Fruit fly (Drosophila melanogaster) whole organism, embryonic: ENCODE results near the gene CG13258.

Experiments used
- Antp ChIP-seq: fragments of 200-800 bp; sonication (Bioruptor generic); optimal IDR thresholded peaks from 3 replicates; lab custom pipeline; 2016; ENCODE audit warnings: missing biosample characterization, missing genetic modification characterization
- B-H2 ChIP-seq: fragments of 200-800 bp; sonication (Bioruptor generic); optimal IDR thresholded peaks from 2 replicates; lab custom pipeline; 2018; ENCODE audit warnings: missing biosample characterization, mild to moderate bottlenecking, missing genetic modification characterization
- Blimp-1 ChIP-seq: fragments of 200-800 bp; sonication (Bioruptor generic); optimal IDR thresholded peaks from 3 replicates; lab custom pipeline; 2018; ENCODE audit warnings: missing biosample characterization, missing genetic modification characterization, mild to moderate bottlenecking, moderate library complexity, missing genetic modification reagents
- CG1024 ChIP-seq: fragments of 200-800 bp; sonication (Bioruptor generic); IDR thresholded peaks from 2 replicates; pipeline ENCODE4 v1.3.6; 2022; ENCODE audit warnings: missing biosample characterization, missing genetic modification characterization
- CG10267 ChIP-seq: fragments of 200-800 bp; sonication (Bioruptor generic); optimal IDR thresholded peaks from 2 replicates; lab custom pipeline; 2018; ENCODE audit warnings: missing biosample characterization, mild to moderate bottlenecking, missing genetic modification characterization, moderate library complexity
- CG11093 ChIP-seq: fragments of 200-800 bp; sonication (Bioruptor generic); IDR thresholded peaks from 3 replicates; pipeline ENCODE4 v1.3.6; 2022; ENCODE audit warnings: missing biosample characterization, missing genetic modification characterization
- CG11504 ChIP-seq: fragments of 200-800 bp; sonication (Bioruptor generic); optimal IDR thresholded peaks from 3 replicates; lab custom pipeline; 2019; ENCODE audit warnings: missing biosample characterization, mild to moderate bottlenecking, missing genetic modification characterization, moderate library complexity
- CG15696 ChIP-seq: fragments of 200-800 bp; sonication (Bioruptor generic); optimal IDR thresholded peaks from 2 replicates; lab custom pipeline; 2019; ENCODE audit warnings: missing biosample characterization, mild to moderate bottlenecking, missing genetic modification characterization, moderate library complexity
- CG1602 ChIP-seq: fragments of 200-800 bp; sonication (Bioruptor generic); optimal IDR thresholded peaks from 3 replicates; lab custom pipeline; 2016; ENCODE audit warnings: missing biosample characterization, missing genetic modification characterization
- CG16863 ChIP-seq: fragments of 200-800 bp; sonication (Bioruptor generic); optimal IDR thresholded peaks from 3 replicates; lab custom pipeline; 2016; ENCODE audit warnings: missing biosample characterization, missing genetic modification characterization
- CG18262 ChIP-seq: fragments of 200-800 bp; optimal IDR thresholded peaks from 3 replicates; lab custom pipeline; 2019; ENCODE audit warnings: missing biosample characterization, mild to moderate bottlenecking, missing genetic modification characterization, moderate library complexity
- CG2129 ChIP-seq: fragments of 200-800 bp; sonication (Bioruptor generic); IDR thresholded peaks from 2 replicates; pipeline ENCODE4 v1.3.6; 2022; ENCODE audit warnings: missing biosample characterization, missing genetic modification characterization; ENCODE audit not compliant: partially characterized antibody
- CG4328 ChIP-seq: fragments of 200-800 bp; sonication (Bioruptor generic); optimal IDR thresholded peaks from 3 replicates; lab custom pipeline; 2017; ENCODE audit warnings: missing biosample characterization, missing genetic modification reagents, missing genetic modification characterization
- CG4730 ChIP-seq: fragments of 200-800 bp; sonication (Bioruptor generic); IDR thresholded peaks from 2 replicates; pipeline ENCODE4 v1.3.6; 2022; ENCODE audit warnings: missing biosample characterization, missing genetic modification characterization
- CG7839 ChIP-seq: fragments of 200-800 bp; sonication (Bioruptor generic); optimal IDR thresholded peaks from 3 replicates; lab custom pipeline; 2018; ENCODE audit warnings: missing biosample characterization, mild to moderate bottlenecking, missing genetic modification characterization, moderate library complexity
- CG7928 ChIP-seq: fragments of 200-800 bp; sonication (Bioruptor generic); optimal IDR thresholded peaks from 2 replicates; lab custom pipeline; 2017; ENCODE audit warnings: missing biosample characterization, mild to moderate bottlenecking, missing genetic modification characterization
- CG8359 ChIP-seq: fragments of 200-800 bp; sonication (Bioruptor generic); optimal IDR thresholded peaks from 2 replicates; lab custom pipeline; 2017; ENCODE audit warnings: missing biosample characterization, mild to moderate bottlenecking, missing genetic modification characterization, borderline replicate concordance
- CG8924 ChIP-seq: fragments of 200-800 bp; optimal IDR thresholded peaks from 3 replicates; lab custom pipeline; 2019; ENCODE audit warnings: missing biosample characterization, mild to moderate bottlenecking, missing genetic modification characterization, moderate library complexity
- CoRest ChIP-seq: fragments of 200-800 bp; sonication (Bioruptor generic); optimal IDR thresholded peaks from 3 replicates; lab custom pipeline; 2018; ENCODE audit warnings: missing biosample characterization, mild to moderate bottlenecking, missing genetic modification characterization, moderate library complexity
- Fer2 ChIP-seq: fragments of 200-800 bp; sonication (Bioruptor generic); optimal IDR thresholded peaks from 2 replicates; lab custom pipeline; 2018; ENCODE audit warnings: missing biosample characterization, mild to moderate bottlenecking, missing genetic modification characterization, moderate library complexity
- H2.0 ChIP-seq: fragments of 200-800 bp; sonication (Bioruptor generic); IDR thresholded peaks from 2 replicates; pipeline ENCODE4 v1.3.6; 2022; ENCODE audit warnings: missing biosample characterization, missing genetic modification characterization
- HLHmδ ChIP-seq: fragments of 200-800 bp; sonication (Bioruptor generic); optimal IDR thresholded peaks from 2 replicates; lab custom pipeline; 2018; ENCODE audit warnings: missing biosample characterization, mild to moderate bottlenecking, missing genetic modification characterization, moderate library complexity
- Med ChIP-seq: fragments of 200-800 bp; sonication (Bioruptor generic); peaks from one replicate; lab custom pipeline; 2016; ENCODE audit warnings: missing biosample characterization, missing genetic modification characterization, mild to moderate bottlenecking, inconsistent platforms, moderate library complexity
- Ravus ChIP-seq: fragments of 200-800 bp; sonication (Bioruptor generic); IDR thresholded peaks from 2 replicates; pipeline ENCODE4 v1.3.6; 2022; ENCODE audit warnings: missing biosample characterization, missing genetic modification characterization
- Sox100B ChIP-seq: fragments of 200-800 bp; sonication (Bioruptor generic); optimal IDR thresholded peaks from 3 replicates; lab custom pipeline; 2018; ENCODE audit warnings: missing biosample characterization, mild to moderate bottlenecking, missing genetic modification characterization
- Sox102F ChIP-seq: fragments of 200-800 bp; sonication (Bioruptor generic); optimal IDR thresholded peaks from 2 replicates; lab custom pipeline; 2018; ENCODE audit warnings: missing biosample characterization, mild to moderate bottlenecking, missing genetic modification characterization, moderate library complexity
- Ssrp ChIP-seq: fragments of 200-800 bp; sonication (Bioruptor generic); optimal IDR thresholded peaks from 2 replicates; lab custom pipeline; 2018; ENCODE audit warnings: missing biosample characterization, mild to moderate bottlenecking, missing genetic modification characterization, moderate library complexity
- Xbp1 ChIP-seq: fragments of 200-800 bp; sonication (Bioruptor generic); optimal IDR thresholded peaks from 3 replicates; lab custom pipeline; 2016; ENCODE audit warnings: missing biosample characterization, mild to moderate bottlenecking, missing genetic modification characterization
- amos ChIP-seq: fragments of 200-800 bp; sonication (Bioruptor generic); IDR thresholded peaks from 2 replicates; pipeline ENCODE4 v1.3.6; 2022; ENCODE audit warnings: missing biosample characterization, missing genetic modification characterization; ENCODE audit not compliant: partially characterized antibody
- ci ChIP-seq: fragments of 200-800 bp; sonication (Bioruptor generic); IDR thresholded peaks from 3 replicates; pipeline ENCODE4 v1.3.6; 2022; ENCODE audit warnings: missing biosample characterization, missing genetic modification characterization
- crol ChIP-seq: fragments of 200-800 bp; sonication (Bioruptor generic); IDR thresholded peaks from 2 replicates; pipeline ENCODE4 v1.3.6; 2022; ENCODE audit warnings: missing biosample characterization, missing genetic modification characterization
- da ChIP-seq: fragments of 200-800 bp; sonication (Bioruptor generic); optimal IDR thresholded peaks from 2 replicates; lab custom pipeline; 2016; ENCODE audit warnings: missing biosample characterization, missing genetic modification characterization
- disco-r ChIP-seq: fragments of 200-800 bp; sonication (Bioruptor generic); optimal IDR thresholded peaks from 2 replicates; lab custom pipeline; 2016; ENCODE audit warnings: missing biosample characterization, missing genetic modification characterization
- exex ChIP-seq: fragments of 200-800 bp; sonication (Bioruptor generic); optimal IDR thresholded peaks from 4 replicates; lab custom pipeline; 2018; ENCODE audit warnings: missing biosample characterization, mild to moderate bottlenecking, missing genetic modification characterization, moderate library complexity
- gem ChIP-seq: fragments of 200-800 bp; sonication (Bioruptor generic); optimal IDR thresholded peaks from 2 replicates; lab custom pipeline; 2019; ENCODE audit warnings: missing biosample characterization, mild to moderate bottlenecking, missing genetic modification characterization, moderate library complexity
- lab ChIP-seq: fragments of 200-800 bp; sonication (Bioruptor generic); optimal IDR thresholded peaks from 3 replicates; lab custom pipeline; 2017; ENCODE audit warnings: missing biosample characterization, missing genetic modification characterization, mild to moderate bottlenecking, moderate library complexity, missing genetic modification reagents
- lmd ChIP-seq: fragments of 200-800 bp; sonication (Bioruptor generic); IDR thresholded peaks from 2 replicates; pipeline ENCODE4 v1.3.6; 2022; ENCODE audit warnings: missing biosample characterization, missing genetic modification characterization
- mam ChIP-seq: fragments of 200-800 bp; sonication (Bioruptor generic); optimal IDR thresholded peaks from 3 replicates; lab custom pipeline; 2016; ENCODE audit warnings: missing biosample characterization, missing genetic modification characterization
- odd ChIP-seq: fragments of 200-800 bp; sonication (Bioruptor generic); optimal IDR thresholded peaks from 2 replicates; lab custom pipeline; 2017; ENCODE audit warnings: missing biosample characterization, mild to moderate bottlenecking, missing genetic modification characterization
- pan ChIP-seq, 4 experiments: fragments of >200 bp in 3 of 4; fragments of 200-800 bp in 1 of 4; sonication (Bioruptor generic) in 1 of 4; optimal IDR thresholded peaks in 3 of 4; IDR thresholded peaks in 1 of 4; 2 replicates each; pipeline versions ENCODE4 v1.3.6 to Lab custom; 2017 to 2022; ENCODE audit warnings: missing biosample characterization in 2 of 4, missing genetic modification characterization in 2 of 4, mixed read lengths in 1 of 4
- ranshi ChIP-seq: fragments of 200-800 bp; sonication (Bioruptor generic); IDR thresholded peaks from 2 replicates; pipeline ENCODE4 v1.3.6; 2022; ENCODE audit warnings: missing biosample characterization, missing genetic modification characterization
- ro ChIP-seq: fragments of 200-800 bp; sonication (Bioruptor generic); IDR thresholded peaks from 2 replicates; pipeline ENCODE4 v1.3.6; 2022; ENCODE audit warnings: missing biosample characterization, missing genetic modification characterization
- run ChIP-seq: fragments of 200-800 bp; sonication (Bioruptor generic); optimal IDR thresholded peaks from 3 replicates; lab custom pipeline; 2018; ENCODE audit warnings: missing biosample characterization, mild to moderate bottlenecking, missing genetic modification characterization
- sens ChIP-seq: fragments of 200-800 bp; sonication (Bioruptor generic); peaks from one replicate; lab custom pipeline; 2016; ENCODE audit warnings: missing biosample characterization, missing genetic modification characterization
- tio ChIP-seq: fragments of 200-800 bp; sonication (Bioruptor generic); optimal IDR thresholded peaks from 2 replicates; lab custom pipeline; 2017; ENCODE audit warnings: missing biosample characterization, missing genetic modification characterization, inconsistent platforms
- twi ChIP-seq: fragments of 200-800 bp; optimal IDR thresholded peaks from 2 replicates; lab custom pipeline; 2019; ENCODE audit warnings: missing biosample characterization, mild to moderate bottlenecking, missing genetic modification characterization, moderate library complexity
- unpg ChIP-seq: fragments of 200-800 bp; sonication (Bioruptor generic); optimal IDR thresholded peaks from 3 replicates; lab custom pipeline; 2018; ENCODE audit warnings: missing biosample characterization, mild to moderate bottlenecking, missing genetic modification characterization, moderate library complexity
- usp ChIP-seq: fragments of >200 bp; optimal IDR thresholded peaks from 2 replicates; lab custom pipeline; 2017; ENCODE audit warnings: missing biosample characterization, missing genetic modification characterization
- zf30C ChIP-seq: fragments of 200-800 bp; sonication (Bioruptor generic); optimal IDR thresholded peaks from 3 replicates; lab custom pipeline; 2018; ENCODE audit warnings: missing biosample characterization, mild to moderate bottlenecking, missing genetic modification characterization

CG13258 gene

DNA sequence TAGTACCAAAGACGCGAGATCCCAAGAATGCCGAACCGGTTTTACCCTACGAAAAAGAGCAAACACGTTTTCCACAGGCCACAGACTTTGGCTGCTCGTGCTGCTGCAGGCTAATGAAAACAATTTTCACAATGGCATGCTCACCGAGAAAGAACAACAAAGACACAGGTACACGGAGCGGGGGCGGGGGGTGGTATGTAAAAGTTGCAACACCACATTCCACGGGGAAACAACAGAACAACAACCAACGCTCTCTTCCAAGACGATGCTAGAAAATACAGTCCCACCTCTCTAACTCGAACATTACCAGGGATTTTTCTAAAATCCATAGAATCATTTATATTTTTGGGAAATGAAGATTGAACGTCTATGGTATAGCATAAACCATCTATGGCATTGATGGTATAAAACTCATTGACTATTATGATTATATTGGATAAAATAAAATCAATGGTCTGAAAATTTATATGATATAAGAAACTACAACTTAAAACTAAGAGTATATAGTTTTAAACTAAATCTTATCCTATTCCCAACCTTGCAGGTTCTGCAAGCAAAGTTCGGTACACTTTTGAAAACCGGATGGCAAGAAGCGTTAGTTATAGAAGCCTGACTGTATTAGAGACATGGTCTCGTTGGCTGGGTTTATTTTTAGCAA, 11.3 kb downstream of the CG13258 start (continued):
- TF ChIP-seq CG11093 (GFP tag; lab: Robert Waterston, UW) (no peak), CG11504 (tag; lab: Kevin White, UChicago) (peak; percentile 16), pan (optimal IDR thresholded peaks at IDR 0.05; lab: Kevin White, UChicago) (no peak), pan (GFP tag; optimal IDR thresholded peaks at IDR 0.05 in 1 of 2, IDR thresholded peaks at IDR 0.05 in 1 of 2) (no peak), CG10267 (tag; lab: Kevin White, UChicago) (peak; percentile 8), Fer2 (no peak), disco-r (GFP tag; lab: Kevin White, UChicago) (no peak), ro (GFP tag; lab: Robert Waterston, UW) (no peak), CG15696 (tag; lab: Kevin White, UChicago) (peak; percentile 8), crol (GFP tag; lab: Robert Waterston, UW) (peak; percentile 83), sens (peak; percentile 77), CG8924 (tag; lab: Kevin White, UChicago) (peak; percentile 15), Ravus (GFP tag; lab: Robert Waterston, UW) (no peak), odd (no peak), B-H2 (GFP tag; lab: Kevin White, UChicago) (no peak), run (tag; lab: Kevin White, UChicago) (no peak), zf30C (GFP tag; lab: Kevin White, UChicago) (no peak), Antp (GFP tag; lab: Kevin White, UChicago) (no peak), lab (no peak), Xbp1 (no peak), lmd (GFP tag; lab: Robert Waterston, UW) (no peak), gem (peak; percentile 42), H2.0 (GFP tag; lab: Robert Waterston, UW) (no peak), CG4730 (GFP tag; lab: Robert Waterston, UW) (no peak), CG1024 (GFP tag; lab: Robert Waterston, UW) (no peak), unpg (no peak), CG8359 (GFP tag; lab: Kevin White, UChicago) (no peak), amos (GFP tag; lab: Robert Waterston, UW) (no peak), twi (tag; lab: Kevin White, UChicago) (peak; percentile 22), CG1602 (GFP tag; lab: Kevin White, UChicago) (no peak), CG7839 (tag; lab: Kevin White, UChicago) (peak; percentile 14), Med (peak; percentile 46), CG7928 (GFP tag; lab: Kevin White, UChicago) (no peak), usp (no peak), CG4328 (GFP tag; lab: Kevin White, UChicago) (no peak), ci (peak; percentile 31; the same call in 1 of the 3 replicates), Blimp-1 (GFP tag; lab: Kevin White, UChicago) (peak; percentile 13), CG2129 (GFP tag; lab: Robert Waterston, UW) (no peak), CoRest (tag; lab: Kevin White, UChicago) (peak; percentile 36), exex (tag; lab: Kevin White, UChicago) (no peak), ranshi (no peak), Sox102F (GFP tag; lab: Kevin White, UChicago) (no peak), da (GFP tag; lab: Kevin White, UChicago) (no peak), mam (no peak), HLHmδ (peak; percentile 35), tio (GFP tag; lab: Kevin White, UChicago) (peak; percentile 4), CG16863 (GFP tag; lab: Kevin White, UChicago) (no peak), Ssrp (tag; lab: Kevin White, UChicago) (peak; percentile 26), CG18262 (peak; percentile 39), Sox100B (GFP tag; lab: Kevin White, UChicago) (peak; percentile 25)
